Worm (Caenorhabditis elegans) whole organism, early embryonic: ENCODE data around the gene lys-2.

Experiments used
- B0310.2 ChIP-seq: sonication (generic microtip); optimal IDR thresholded peaks from 2 replicates; lab custom pipeline; 2016; ENCODE audit warnings: mild to moderate bottlenecking, missing genetic modification characterization, missing compliant biosample characterization
- F13C5.2 ChIP-seq: sonication (generic microtip); optimal IDR thresholded peaks from 2 replicates; lab custom pipeline; 2017; ENCODE audit warnings: mild to moderate bottlenecking, missing genetic modification characterization, inconsistent platforms, missing compliant biosample characterization
- aly-1 ChIP-seq: sonication (generic microtip); optimal IDR thresholded peaks from 2 replicates; lab custom pipeline; 2016; ENCODE audit warnings: missing genetic modification characterization, missing compliant biosample characterization
- ama-1 ChIP-seq: fragments of 150-350 bp; optimal IDR thresholded peaks from 2 replicates; lab custom pipeline; 2014
- ceh-13 ChIP-seq: fragments of 200-800 bp; sonication (Bioruptor generic); optimal IDR thresholded peaks from 2 replicates; lab custom pipeline; 2018; ENCODE audit warnings: mild to moderate bottlenecking, missing genetic modification characterization, missing compliant biosample characterization
- ceh-36 ChIP-seq: sonication (generic microtip); optimal IDR thresholded peaks from 2 replicates; lab custom pipeline; 2016; ENCODE audit warnings: missing genetic modification characterization, inconsistent platforms, missing compliant biosample characterization
- ets-7 ChIP-seq: sonication (generic microtip); optimal IDR thresholded peaks from 2 replicates; lab custom pipeline; 2016; ENCODE audit warnings: missing genotype, missing genetic modification characterization, missing compliant biosample characterization
- flt-1 ChIP-seq: fragments of 200-800 bp; sonication (Bioruptor generic); IDR thresholded peaks from 2 replicates; pipeline ENCODE4 v1.3.6; 2022; ENCODE audit warnings: missing genetic modification characterization, missing compliant biosample characterization
- hmbx-1 ChIP-seq: sonication (generic microtip); optimal IDR thresholded peaks from 2 replicates; lab custom pipeline; 2016; ENCODE audit warnings: mild to moderate bottlenecking, missing genetic modification characterization, missing compliant biosample characterization
- hmg-4 ChIP-seq: fragments of 200-800 bp; sonication (Bioruptor generic); optimal IDR thresholded peaks from 2 replicates; lab custom pipeline; 2018; ENCODE audit warnings: mild to moderate bottlenecking, missing genetic modification characterization, missing compliant biosample characterization
- hnd-1 ChIP-seq: sonication (generic microtip); optimal IDR thresholded peaks from 2 replicates; lab custom pipeline; 2016; ENCODE audit warnings: missing genetic modification characterization, missing compliant biosample characterization
- pes-1 ChIP-seq: fragments of 200-800 bp; sonication (Bioruptor generic); IDR thresholded peaks from 2 replicates; pipeline ENCODE4 v1.3.6; 2022; ENCODE audit warnings: missing genetic modification reagents, missing genetic modification characterization, missing compliant biosample characterization
- scrt-1 ChIP-seq: fragments of 200-800 bp; sonication (Bioruptor generic); IDR thresholded peaks from 2 replicates; pipeline ENCODE4 v1.3.6; 2022; ENCODE audit warnings: missing genetic modification characterization, missing compliant biosample characterization
- sea-1 ChIP-seq: fragments of 200-800 bp; sonication (Bioruptor generic); conservative IDR thresholded peaks from 2 replicates; pipeline ENCODE4 v1.3.6; 2022; ENCODE audit warnings: missing genetic modification characterization, missing compliant biosample characterization
- tbx-11 ChIP-seq: fragments of 200-800 bp; sonication (Bioruptor generic); IDR thresholded peaks from 2 replicates; pipeline ENCODE4 v1.3.6; 2022; ENCODE audit warnings: missing genetic modification characterization, missing compliant biosample characterization
- tbx-37 ChIP-seq: fragments of 200-800 bp; sonication (Bioruptor generic); conservative IDR thresholded peaks from 2 replicates; pipeline ENCODE4 v1.3.6; 2022; ENCODE audit warnings: missing genetic modification reagents, missing genetic modification characterization, missing compliant biosample characterization
- tra-4 ChIP-seq: sonication (generic microtip); optimal IDR thresholded peaks from 2 replicates; lab custom pipeline; 2017; ENCODE audit warnings: missing genetic modification characterization, missing compliant biosample characterization

lys-2 gene

DNA sequence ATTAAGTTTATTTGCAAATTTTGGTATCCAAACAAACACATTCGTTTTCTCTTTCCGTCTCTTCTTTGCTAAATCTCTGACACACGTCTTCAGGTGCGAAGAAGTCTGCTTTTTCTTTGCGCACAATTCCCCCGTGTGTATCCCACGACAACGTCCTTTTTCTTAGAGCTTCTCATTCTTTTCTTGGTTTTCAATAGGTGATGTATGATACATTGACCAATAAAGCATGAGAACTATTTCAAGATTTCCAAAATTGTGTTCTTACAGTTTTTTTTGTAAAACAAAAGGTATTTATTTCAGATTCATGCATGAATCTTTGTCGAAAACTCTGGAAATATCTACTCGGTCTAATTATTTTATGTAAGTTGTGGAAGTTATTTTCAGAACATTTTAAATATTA, 8.5 kb upstream of the lys-2 start, which contains the start of gene B0024.15:
B0024.15 (plus strand) TSS at position 301 of the 400 bp plus-strand sequence.
- TF ChIP-seq tbx-37 (GFP tag; lab: Robert Waterston, UW) (no peak), hmbx-1 (no peak), sea-1 (GFP tag; lab: Robert Waterston, UW) (no peak), tbx-11 (no peak), ceh-36 (no peak), tra-4 (tag; lab: Kevin White, UChicago) (no peak), hnd-1 (no peak), hmg-4 (GFP tag; lab: Kevin White, UChicago) (no peak), pes-1 (GFP tag; lab: Robert Waterston, UW) (no peak), flt-1 (no peak), ceh-13 (GFP tag; lab: Kevin White, UChicago) (no peak), ama-1 (no peak), scrt-1 (GFP tag; lab: Robert Waterston, UW) (no peak), F13C5.2 (tag; lab: Kevin White, UChicago) (no peak), aly-1 (no peak)

DNA sequence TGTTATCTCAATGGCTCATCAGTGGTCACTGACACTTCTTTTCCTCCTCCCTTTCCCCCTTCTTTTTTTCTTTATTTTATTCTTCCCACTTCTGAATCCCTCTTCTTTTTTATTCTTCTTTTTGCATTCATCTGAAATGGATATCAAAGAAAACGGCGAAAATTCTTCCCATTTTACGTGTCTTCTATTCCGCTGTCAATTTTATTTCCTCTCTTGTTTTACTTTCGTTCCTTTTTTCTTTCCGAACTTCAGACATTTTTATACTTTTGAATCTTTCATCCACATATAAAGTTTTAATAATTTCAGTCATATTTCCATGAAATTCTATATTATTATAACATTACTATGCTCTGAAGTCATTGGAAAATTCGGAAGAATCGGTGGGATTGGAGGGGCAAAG, 6.0 kb upstream of the lys-2 start, which contains the start of gene B0024.3:
B0024.3 (plus strand) TSS at position 301 of the 400 bp plus-strand sequence.
- TF ChIP-seq tra-4 (tag; lab: Kevin White, UChicago) = no peak

DNA sequence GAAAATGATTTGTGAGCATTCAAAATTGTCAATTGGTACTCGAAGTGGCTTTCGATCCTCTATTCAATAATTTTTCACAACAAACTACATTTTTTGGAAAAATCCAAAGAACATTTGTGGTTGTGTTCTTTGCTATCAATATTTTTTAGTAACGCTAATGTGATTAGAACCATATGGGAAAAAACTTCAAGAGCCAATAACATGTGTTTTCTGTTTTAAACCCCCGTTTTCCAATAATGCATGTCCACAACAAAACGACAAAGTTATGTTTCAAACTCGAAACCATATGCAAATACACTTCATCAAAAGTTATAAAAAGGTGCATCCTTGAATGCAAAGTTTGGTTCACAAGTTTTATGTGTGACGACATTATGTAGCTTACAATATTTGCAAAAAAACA, 4.6 kb upstream of the lys-2 start:
- TF ChIP-seq B0310.2 (tag; lab: Kevin White, UChicago) (no peak), tra-4 (tag; lab: Kevin White, UChicago) (no peak), tbx-37 (GFP tag; lab: Robert Waterston, UW) (no peak), ceh-36 (no peak), ama-1 (no peak), hmg-4 (GFP tag; lab: Kevin White, UChicago) (no peak), aly-1 (no peak), scrt-1 (GFP tag; lab: Robert Waterston, UW) (no peak), sea-1 (GFP tag; lab: Robert Waterston, UW) (no peak), tbx-11 (no peak), pes-1 (GFP tag; lab: Robert Waterston, UW) (no peak), F13C5.2 (tag; lab: Kevin White, UChicago) (no peak), hmbx-1 (no peak), ceh-13 (GFP tag; lab: Kevin White, UChicago) (no peak), hnd-1 (no peak), flt-1 (no peak), ets-7 (tag; lab: Kevin White, UChicago) (no peak)

DNA sequence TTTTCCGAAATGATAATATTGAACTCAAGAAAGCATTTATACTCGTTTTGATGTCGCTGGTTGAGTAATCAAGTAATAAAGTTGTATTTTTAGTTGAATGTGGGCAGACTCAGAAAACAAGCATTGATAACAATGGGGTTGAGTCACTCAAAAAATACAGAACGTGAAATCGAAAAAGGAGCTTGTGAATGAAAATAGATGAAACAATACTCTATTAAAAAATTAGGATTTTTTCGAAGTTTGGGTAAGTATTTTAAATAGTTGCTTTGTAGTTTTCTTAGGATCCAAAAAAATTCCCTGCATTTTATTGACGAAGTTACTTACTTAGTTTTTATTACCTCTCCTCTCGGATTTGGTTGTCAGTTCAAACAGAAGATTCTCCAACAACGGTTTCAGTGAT, 2.2 kb upstream of the lys-2 start, which contains the start of gene lys-3:
lys-3 (minus strand) TSS at position 101 of the 400 bp plus-strand sequence.
- TF ChIP-seq ceh-36 = no peak
- no peak for TF ChIP-seq flt-1
- TF ChIP-seq ceh-13 (GFP tag; lab: Kevin White, UChicago) = no peak
- no peak for TF ChIP-seq tbx-37 (GFP tag; lab: Robert Waterston, UW)
- no peak for TF ChIP-seq sea-1 (GFP tag; lab: Robert Waterston, UW)
- TF ChIP-seq ama-1 = no peak
- no peak for TF ChIP-seq hmbx-1
- TF ChIP-seq hnd-1 = no peak
- no peak for TF ChIP-seq ets-7 (tag; lab: Kevin White, UChicago)
- TF ChIP-seq aly-1 = no peak
- TF ChIP-seq tbx-11 = no peak
- no peak for TF ChIP-seq F13C5.2 (tag; lab: Kevin White, UChicago)
- TF ChIP-seq B0310.2 (tag; lab: Kevin White, UChicago) = no peak
- no peak for TF ChIP-seq pes-1 (GFP tag; lab: Robert Waterston, UW)
- TF ChIP-seq scrt-1 (GFP tag; lab: Robert Waterston, UW) = no peak
- TF ChIP-seq tra-4 (tag; lab: Kevin White, UChicago) = no peak

DNA sequence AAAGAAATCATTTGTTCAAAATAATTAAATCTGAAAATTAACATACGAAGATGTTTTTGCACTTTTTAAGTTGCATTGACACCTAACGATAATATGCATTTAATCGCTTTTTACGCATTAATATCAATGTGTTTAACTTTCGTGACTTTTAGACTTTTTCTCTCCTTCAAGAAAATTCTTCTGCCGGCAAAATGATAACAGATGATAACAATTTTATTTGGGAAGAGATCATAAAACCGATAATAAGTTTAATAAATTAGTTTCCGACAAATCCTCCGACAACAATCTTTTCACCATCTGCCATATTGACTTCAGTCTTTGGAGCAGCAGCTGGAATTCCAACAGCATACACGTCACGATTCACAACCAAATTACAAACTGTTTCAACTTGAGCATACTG, 1.2 kb downstream of the lys-2 start:
- TF ChIP-seq hnd-1 (no peak), tra-4 (tag; lab: Kevin White, UChicago) (no peak), tbx-11 (no peak), hmg-4 (GFP tag; lab: Kevin White, UChicago) (no peak), ceh-13 (GFP tag; lab: Kevin White, UChicago) (no peak), aly-1 (no peak), tbx-37 (GFP tag; lab: Robert Waterston, UW) (no peak), sea-1 (GFP tag; lab: Robert Waterston, UW) (no peak), hmbx-1 (no peak), ets-7 (tag; lab: Kevin White, UChicago) (no peak), scrt-1 (GFP tag; lab: Robert Waterston, UW) (no peak), F13C5.2 (tag; lab: Kevin White, UChicago) (no peak), flt-1 (no peak), ceh-36 (no peak), ama-1 (no peak), pes-1 (GFP tag; lab: Robert Waterston, UW) (no peak), B0310.2 (tag; lab: Kevin White, UChicago) (no peak)

DNA sequence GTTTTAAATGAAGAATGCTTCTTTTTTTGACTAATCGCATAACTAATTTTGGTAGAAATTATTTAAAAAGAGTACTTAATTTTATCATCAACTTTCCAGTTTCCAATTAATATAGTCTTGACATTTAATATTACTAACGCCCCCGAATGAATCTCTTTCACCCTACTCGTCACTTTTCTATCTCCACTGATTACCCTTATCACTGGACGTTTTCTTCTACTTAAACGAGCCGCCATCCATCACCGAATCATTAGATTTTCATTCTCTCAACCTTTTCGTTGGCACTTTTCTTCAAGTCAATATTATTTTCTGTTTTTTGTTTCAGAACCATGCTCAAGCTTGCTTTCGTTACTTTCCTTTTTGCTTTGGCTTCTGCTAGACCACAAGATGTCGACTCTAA, 3.7 kb downstream of the lys-2 start, which contains the start of gene lys-1:
lys-1 (plus strand) TSS at position 326 of the 400 bp plus-strand sequence.
- no peak for TF ChIP-seq sea-1 (GFP tag; lab: Robert Waterston, UW)
- no peak for TF ChIP-seq hmbx-1
- no peak for TF ChIP-seq tra-4 (tag; lab: Kevin White, UChicago)
- TF ChIP-seq B0310.2 (tag; lab: Kevin White, UChicago) = no peak
- TF ChIP-seq scrt-1 (GFP tag; lab: Robert Waterston, UW) = no peak
- TF ChIP-seq ama-1 = no peak
- no peak for TF ChIP-seq F13C5.2 (tag; lab: Kevin White, UChicago)
- TF ChIP-seq hnd-1 = no peak
- no peak for TF ChIP-seq tbx-11
- no peak for TF ChIP-seq flt-1
- no peak for TF ChIP-seq ets-7 (tag; lab: Kevin White, UChicago)

DNA sequence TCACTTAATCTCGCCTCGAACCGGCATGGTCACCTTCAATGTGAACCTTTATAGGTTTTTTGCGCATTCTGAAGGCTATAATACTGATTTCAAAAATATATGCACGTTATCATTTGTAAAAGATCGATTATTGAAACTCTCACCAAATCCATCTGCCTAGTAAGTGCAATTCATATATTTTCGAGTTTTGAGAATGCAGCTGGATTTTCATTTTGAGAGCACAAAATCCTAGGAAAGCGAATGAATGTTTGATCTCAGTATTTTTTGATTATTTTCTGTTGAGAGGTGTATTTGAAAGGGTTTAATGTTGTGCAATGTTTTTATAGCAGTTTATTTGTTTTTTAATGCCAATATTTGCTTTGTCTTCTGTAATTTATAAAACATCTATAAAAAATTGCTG, 5.2 kb downstream of the lys-2 start:
- TF ChIP-seq hmg-4 (GFP tag; lab: Kevin White, UChicago) (no peak), flt-1 (no peak), tbx-11 (no peak), ceh-36 (no peak), hmbx-1 (no peak), F13C5.2 (tag; lab: Kevin White, UChicago) (no peak), pes-1 (GFP tag; lab: Robert Waterston, UW) (no peak), ama-1 (no peak), ceh-13 (GFP tag; lab: Kevin White, UChicago) (no peak), B0310.2 (tag; lab: Kevin White, UChicago) (no peak), sea-1 (GFP tag; lab: Robert Waterston, UW) (no peak), scrt-1 (GFP tag; lab: Robert Waterston, UW) (no peak), hnd-1 (no peak), tra-4 (tag; lab: Kevin White, UChicago) (no peak), aly-1 (no peak), ets-7 (tag; lab: Kevin White, UChicago) (no peak), tbx-37 (GFP tag; lab: Robert Waterston, UW) (no peak)
